Fruit fly (Drosophila melanogaster) whole organism, embryonic: Measurements from ENCODE around the gene Rpt5.

ENCODE experiments used
- Aef1 ChIP-seq: fragments of 200-800 bp; sonication (Bioruptor generic); IDR thresholded peaks from 3 replicates; pipeline ENCODE4 v1.3.6; 2022; ENCODE audit warnings: missing biosample characterization, missing genetic modification characterization
- CG10462 ChIP-seq: fragments of 200-800 bp; sonication (Bioruptor generic); optimal IDR thresholded peaks from 2 replicates; lab custom pipeline; 2016; ENCODE audit warnings: missing biosample characterization, missing genetic modification characterization
- CG10565 ChIP-seq: fragments of 200-800 bp; sonication (Bioruptor generic); optimal IDR thresholded peaks from 3 replicates; lab custom pipeline; 2016; ENCODE audit warnings: missing biosample characterization, mild to moderate bottlenecking, missing genetic modification characterization
- CG11560 ChIP-seq: fragments of 200-800 bp; sonication (Bioruptor generic); IDR thresholded peaks from 3 replicates; pipeline ENCODE4 v1.3.6; 2022; ENCODE audit warnings: missing biosample characterization, missing genetic modification characterization
- CG13296 ChIP-seq: fragments of 200-800 bp; sonication (Bioruptor generic); optimal IDR thresholded peaks from 3 replicates; lab custom pipeline; 2018; ENCODE audit warnings: missing biosample characterization, mild to moderate bottlenecking, missing genetic modification characterization
- CG18476 ChIP-seq: fragments of 200-800 bp; sonication (Bioruptor generic); optimal IDR thresholded peaks from 2 replicates; lab custom pipeline; 2016; ENCODE audit warnings: missing biosample characterization, mild to moderate bottlenecking, missing genetic modification characterization
- CG2202 ChIP-seq: fragments of 200-800 bp; sonication (Bioruptor generic); optimal IDR thresholded peaks from 2 replicates; lab custom pipeline; 2018; ENCODE audit warnings: missing biosample characterization, mild to moderate bottlenecking, missing genetic modification characterization
- CG3407 ChIP-seq: fragments of 200-800 bp; sonication (Bioruptor generic); optimal IDR thresholded peaks from 2 replicates; lab custom pipeline; 2018; ENCODE audit warnings: missing biosample characterization, mild to moderate bottlenecking, missing genetic modification characterization
- CG4854 ChIP-seq: fragments of 200-800 bp; sonication (Bioruptor generic); optimal IDR thresholded peaks from 2 replicates; lab custom pipeline; 2016; ENCODE audit warnings: missing biosample characterization, missing genetic modification characterization, inconsistent platforms
- CG7357 ChIP-seq: fragments of 200-800 bp; sonication (Bioruptor generic); IDR thresholded peaks from 3 replicates; pipeline ENCODE4 v1.3.6; 2022; ENCODE audit warnings: missing biosample characterization, missing genetic modification characterization
- CG7963 ChIP-seq: fragments of 200-800 bp; sonication (Bioruptor generic); IDR thresholded peaks from 3 replicates; pipeline ENCODE4 v1.3.6; 2022; ENCODE audit warnings: missing biosample characterization, missing genetic modification characterization; ENCODE audit not compliant: partially characterized antibody
- Chrac-16 ChIP-seq: fragments of 200-800 bp; sonication (Bioruptor generic); optimal IDR thresholded peaks from 3 replicates; lab custom pipeline; 2016; ENCODE audit warnings: missing biosample characterization, missing genetic modification characterization
- CrebB ChIP-seq: fragments of 200-800 bp; sonication (Bioruptor generic); optimal IDR thresholded peaks from 3 replicates; lab custom pipeline; 2018; ENCODE audit warnings: missing biosample characterization, mild to moderate bottlenecking, missing genetic modification characterization
- Dll ChIP-seq: fragments of 200-800 bp; sonication (Bioruptor generic); IDR thresholded peaks from 4 replicates; pipeline ENCODE4 v1.3.6; 2022; ENCODE audit warnings: missing biosample characterization, missing genetic modification characterization; ENCODE audit not compliant: partially characterized antibody
- Doc2 ChIP-seq: fragments of 200-800 bp; sonication (Bioruptor generic); IDR thresholded peaks from 2 replicates; pipeline ENCODE4 v1.3.6; 2022; ENCODE audit warnings: missing biosample characterization, missing genetic modification characterization
- Drgx ChIP-seq: fragments of 200-800 bp; sonication (Bioruptor generic); IDR thresholded peaks from 2 replicates; pipeline ENCODE4 v1.3.6; 2022; ENCODE audit warnings: missing biosample characterization, missing genetic modification characterization
- Ets97D ChIP-seq: fragments of 200-800 bp; sonication (Bioruptor generic); optimal IDR thresholded peaks from 3 replicates; lab custom pipeline; 2016; ENCODE audit warnings: missing biosample characterization, missing genetic modification characterization
- Med ChIP-seq: fragments of 200-800 bp; sonication (Bioruptor generic); peaks from one replicate; lab custom pipeline; 2016; ENCODE audit warnings: missing biosample characterization, missing genetic modification characterization, mild to moderate bottlenecking, inconsistent platforms, moderate library complexity
- NfI ChIP-seq: fragments of 200-800 bp; sonication (Bioruptor generic); optimal IDR thresholded peaks from 3 replicates; lab custom pipeline; 2018; ENCODE audit warnings: missing biosample characterization, mild to moderate bottlenecking, missing genetic modification characterization, moderate library complexity
- PHDP ChIP-seq: fragments of 200-800 bp; sonication (Bioruptor generic); optimal IDR thresholded peaks from 3 replicates; lab custom pipeline; 2018; ENCODE audit warnings: missing biosample characterization, mild to moderate bottlenecking, missing genetic modification characterization, moderate library complexity
- Vsx1 ChIP-seq: fragments of 200-800 bp; sonication (Bioruptor generic); optimal IDR thresholded peaks from 2 replicates; lab custom pipeline; 2017; ENCODE audit warnings: missing biosample characterization, mild to moderate bottlenecking, missing genetic modification characterization, missing genetic modification reagents
- ato ChIP-seq: fragments of 200-800 bp; sonication (Bioruptor generic); IDR thresholded peaks from 2 replicates; pipeline ENCODE4 v1.3.6; 2022; ENCODE audit warnings: missing biosample characterization, missing genetic modification characterization; ENCODE audit not compliant: partially characterized antibody
- btn ChIP-seq: fragments of 200-800 bp; sonication (Bioruptor generic); optimal IDR thresholded peaks from 2 replicates; lab custom pipeline; 2016; ENCODE audit warnings: missing biosample characterization, missing genetic modification characterization
- en ChIP-seq: fragments of 200-800 bp; sonication (Bioruptor generic); optimal IDR thresholded peaks from 2 replicates; lab custom pipeline; 2016; ENCODE audit warnings: missing biosample characterization, missing genetic modification characterization
- fd3F ChIP-seq: fragments of 200-800 bp; sonication (Bioruptor generic); optimal IDR thresholded peaks from 2 replicates; lab custom pipeline; 2018; ENCODE audit warnings: missing biosample characterization, mild to moderate bottlenecking, missing genetic modification characterization, moderate library complexity
- h ChIP-seq: fragments of >200 bp; optimal IDR thresholded peaks from 2 replicates; lab custom pipeline; 2017
- hb ChIP-seq: fragments of 200-800 bp; sonication (Bioruptor generic); IDR thresholded peaks from 3 replicates; pipeline ENCODE4 v1.3.6; 2022; ENCODE audit warnings: missing biosample characterization, missing genetic modification characterization; ENCODE audit not compliant: partially characterized antibody
- hbn ChIP-seq: fragments of 200-800 bp; sonication (Bioruptor generic); IDR thresholded peaks from 2 replicates; pipeline ENCODE4 v1.3.6; 2022; ENCODE audit warnings: missing biosample characterization, missing genetic modification characterization; ENCODE audit not compliant: partially characterized antibody
- kah ChIP-seq: fragments of 200-800 bp; sonication (Bioruptor generic); optimal IDR thresholded peaks from 2 replicates; lab custom pipeline; 2018; ENCODE audit warnings: missing biosample characterization, mild to moderate bottlenecking, missing genetic modification characterization
- ken ChIP-seq: fragments of 200-800 bp; sonication (Bioruptor generic); IDR thresholded peaks from 3 replicates; pipeline ENCODE4 v1.3.6; 2022; ENCODE audit warnings: missing biosample characterization, missing genetic modification characterization
- mirr ChIP-seq: fragments of 200-800 bp; sonication (Bioruptor generic); optimal IDR thresholded peaks from 3 replicates; lab custom pipeline; 2018; ENCODE audit warnings: missing biosample characterization, mild to moderate bottlenecking, missing genetic modification characterization
- otp ChIP-seq: fragments of 200-800 bp; sonication (Bioruptor generic); IDR thresholded peaks from 3 replicates; pipeline ENCODE4, ENCODE4 v1.3.6; 2022; ENCODE audit warnings: missing biosample characterization, missing genetic modification characterization
- pho ChIP-seq: fragments of 200-800 bp; sonication (Bioruptor generic); optimal IDR thresholded peaks from 2 replicates; lab custom pipeline; 2016; ENCODE audit warnings: missing biosample characterization, missing genetic modification characterization
- sob ChIP-seq: fragments of 200-800 bp; sonication (Bioruptor generic); IDR thresholded peaks from 2 replicates; pipeline ENCODE4 v1.3.6; 2022; ENCODE audit warnings: missing biosample characterization, missing genetic modification characterization
- sqz ChIP-seq: fragments of 200-800 bp; sonication (Bioruptor generic); optimal IDR thresholded peaks from 3 replicates; lab custom pipeline; 2018; ENCODE audit warnings: missing biosample characterization, mild to moderate bottlenecking, missing genetic modification characterization
- zen2 ChIP-seq: fragments of 200-800 bp; sonication (Bioruptor generic); IDR thresholded peaks from 3 replicates; pipeline ENCODE4 v1.3.6; 2022; ENCODE audit warnings: missing biosample characterization, missing genetic modification characterization; ENCODE audit not compliant: partially characterized antibody
- zf30C ChIP-seq: fragments of 200-800 bp; sonication (Bioruptor generic); optimal IDR thresholded peaks from 3 replicates; lab custom pipeline; 2018; ENCODE audit warnings: missing biosample characterization, mild to moderate bottlenecking, missing genetic modification characterization

The Rpt5 gene

DNA sequence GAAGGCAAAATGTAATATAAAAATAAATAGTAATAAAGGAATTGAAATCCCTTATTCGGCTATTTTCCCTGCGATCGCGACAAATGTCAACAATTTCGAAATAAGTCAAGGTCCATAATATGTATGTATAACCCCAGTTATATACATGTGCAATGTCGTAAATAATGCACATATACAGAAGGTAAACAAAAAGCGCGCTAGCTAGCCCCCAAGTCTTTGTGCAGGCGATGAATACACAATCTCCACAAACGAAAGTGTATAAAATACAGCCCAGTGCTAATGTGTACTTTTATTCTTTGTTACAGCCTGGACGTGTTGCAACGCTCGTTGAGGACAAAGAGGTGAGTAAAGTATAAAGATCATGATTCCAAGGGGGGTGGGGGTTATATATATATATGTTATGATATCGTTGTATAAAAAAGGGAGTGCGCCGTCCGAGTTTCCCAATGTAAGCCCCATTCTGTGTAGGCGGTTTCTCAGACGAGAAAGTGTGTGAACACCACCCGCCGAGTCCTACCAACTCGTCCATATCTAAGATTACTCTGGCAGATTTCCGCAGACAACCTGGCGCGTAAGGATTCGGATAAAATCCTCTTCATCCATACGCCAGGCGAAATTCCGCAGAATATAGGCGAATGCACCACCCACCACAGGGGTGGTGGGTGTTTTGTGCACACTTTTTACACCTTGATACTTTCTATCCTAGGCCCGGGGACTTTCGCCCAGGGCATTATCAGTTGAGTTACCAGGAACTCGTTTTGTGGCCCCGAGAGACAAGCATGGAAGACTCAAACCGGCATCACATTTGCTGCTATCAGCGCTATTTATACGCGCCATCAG, 22.8 kb upstream of the Rpt5 start (continued):
- no peak for TF ChIP-seq NfI (GFP tag; lab: Kevin White, UChicago)
- peak; percentile 17 for TF ChIP-seq pho (GFP tag; lab: Kevin White, UChicago)
- peak; percentile 57; the same call in 1 of the 2 replicates for TF ChIP-seq ato (GFP tag; lab: Robert Waterston, UW)
- TF ChIP-seq CG3407 (GFP tag; lab: Kevin White, UChicago), result no peak
- no peak for TF ChIP-seq CG11560 (tag; lab: Robert Waterston, UW)
- TF ChIP-seq CG7963 (GFP tag; lab: Robert Waterston, UW), result peak; percentile 58; the same call in 2 of the 3 replicates
- TF ChIP-seq zen2, result no peak
- TF ChIP-seq sqz (GFP tag; lab: Kevin White, UChicago), result no peak
- no peak for TF ChIP-seq Chrac-16 (GFP tag; lab: Kevin White, UChicago)
- no peak for TF ChIP-seq Vsx1 (GFP tag; lab: Kevin White, UChicago)
- TF ChIP-seq CG7357, result no peak
- no peak for TF ChIP-seq CG10462 (GFP tag; lab: Kevin White, UChicago)
- TF ChIP-seq CG13296 (GFP tag; lab: Kevin White, UChicago), result peak; percentile 52
- peak; percentile 70 for TF ChIP-seq mirr
- TF ChIP-seq Aef1, result no peak
- TF ChIP-seq fd3F (GFP tag; lab: Kevin White, UChicago), result no peak
- TF ChIP-seq CG4854 (GFP tag; lab: Kevin White, UChicago), result no peak
- peak; percentile 53; the same call in 1 of the 3 replicates for TF ChIP-seq hb (GFP tag; lab: Robert Waterston, UW)
- TF ChIP-seq h (lab: Kevin White, UChicago), result no peak
- no peak for TF ChIP-seq en (GFP tag; lab: Kevin White, UChicago)
- no peak for TF ChIP-seq btn
- TF ChIP-seq CrebB, result peak; percentile 25
- 0 out of 3 replicates have a peak, but pooled peaks have one; percentile 40 for TF ChIP-seq ken (GFP tag; lab: Robert Waterston, UW)
- TF ChIP-seq CG2202 (tag; lab: Kevin White, UChicago), result peak; percentile 21
- no peak for TF ChIP-seq Ets97D (GFP tag; lab: Kevin White, UChicago)
- TF ChIP-seq otp (GFP tag; lab: Robert Waterston, UW), result no peak

- TF ChIP-seq Dll (GFP tag; lab: Robert Waterston, UW), result 0 out of 4 replicates have a peak, but pooled peaks have one; percentile 1
- 0 out of 2 replicates have a peak, but pooled peaks have one; percentile 3 for TF ChIP-seq Drgx (GFP tag; lab: Robert Waterston, UW)
- TF ChIP-seq Doc2 (GFP tag; lab: Robert Waterston, UW), result no peak
- TF ChIP-seq PHDP (tag; lab: Kevin White, UChicago), result no peak
- no peak for TF ChIP-seq zf30C
- peak; percentile 53 for TF ChIP-seq Med
- TF ChIP-seq kah (GFP tag; lab: Kevin White, UChicago), result peak; percentile 63
- TF ChIP-seq hbn (GFP tag; lab: Robert Waterston, UW), result 0 out of 2 replicates have a peak, but pooled peaks have one; percentile 3
Observed at dm6 chr3R:23730472-23730801, 22.2 kb upstream of the Rpt5 start.

DNA sequence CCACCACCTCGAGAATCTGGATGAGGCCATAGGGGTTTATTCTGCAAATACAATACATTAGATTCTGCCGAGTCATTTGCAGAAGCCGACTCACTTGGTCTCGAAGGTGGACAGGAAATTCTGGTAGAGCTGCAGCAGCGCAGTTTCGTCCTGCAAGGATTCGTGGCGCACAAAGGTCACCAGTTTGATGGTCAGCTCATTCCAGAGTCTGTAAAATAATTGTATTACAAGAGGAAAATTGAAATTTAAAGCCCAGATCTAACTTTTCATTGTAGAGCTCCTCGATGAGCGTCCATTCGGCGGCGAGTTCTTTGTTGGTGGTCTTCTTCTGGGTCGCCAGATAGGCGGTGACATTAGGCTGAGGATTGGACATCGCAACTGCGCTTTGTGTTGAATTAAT, 20.1 kb upstream of the Rpt5 start:
- TF ChIP-seq CG10565 (GFP tag; lab: Kevin White, UChicago) (no peak), sob (GFP tag; lab: Robert Waterston, UW) (no peak), CG18476 (GFP tag; lab: Kevin White, UChicago) (no peak)
